Fruit fly (Drosophila melanogaster): ENCODE data around the gene MME1.

Gene MME1

dm6 chr2L:7071862-7072261 lies 44.5 kb downstream of the MME1 start:
- no peak for TF ChIP-seq toe (GFP tag; optimal IDR thresholded peaks at IDR 0.05)

- TF ChIP-seq CG5204 (GFP tag; optimal IDR thresholded peaks at IDR 0.05) (no peak), Crg-1 (GFP tag; optimal IDR thresholded peaks at IDR 0.05) (no peak), cnc (optimal IDR thresholded peaks at IDR 0.05) (no peak), cic (GFP tag; optimal IDR thresholded peaks at IDR 0.05) (no peak), pad (GFP tag; optimal IDR thresholded peaks at IDR 0.05) (no peak)
These were observed 45.7 kb downstream of the MME1 start for dm6 chr2L:7073011-7073410.

DNA sequence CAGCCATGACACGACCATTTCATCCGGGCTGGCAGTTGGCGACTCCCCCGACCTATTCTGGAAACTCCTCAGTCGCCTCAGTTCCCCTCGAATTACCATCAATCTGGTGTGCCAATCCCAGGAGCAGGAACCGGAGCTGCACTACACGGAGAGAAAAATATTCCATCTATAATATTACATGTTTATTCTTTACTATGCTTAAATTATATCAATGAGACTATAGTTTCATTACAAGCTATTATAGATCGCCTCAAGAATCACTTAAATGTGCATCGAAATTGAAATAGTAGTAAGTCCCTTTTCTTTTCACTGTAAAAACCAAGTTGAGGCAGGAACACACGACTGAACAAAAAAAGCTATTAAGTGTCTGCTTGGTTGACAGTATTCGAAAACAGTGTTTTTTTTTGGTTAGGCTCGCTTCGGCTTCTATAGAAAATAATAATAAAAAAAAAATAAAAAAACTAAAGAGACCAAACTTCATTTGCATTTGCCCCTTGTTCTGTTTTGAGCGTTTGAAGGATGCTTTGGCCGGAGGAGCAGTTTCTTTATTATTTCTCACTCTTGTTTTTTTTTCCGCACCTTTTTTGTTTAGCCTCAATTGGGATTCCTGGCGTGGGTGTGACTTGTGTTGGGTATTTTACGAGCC lies 48.9 kb downstream of the MME1 start:
- TF ChIP-seq toe (GFP tag; optimal IDR thresholded peaks at IDR 0.05) (no peak), CG33017 (tag; optimal IDR thresholded peaks at IDR 0.05) (no peak), kay (GFP tag; ENCODE audit: borderline replicate concordance) (no peak), pad (GFP tag; optimal IDR thresholded peaks at IDR 0.05) (no peak), Crg-1 (GFP tag; optimal IDR thresholded peaks at IDR 0.05) (no peak), Mnt (GFP tag; optimal IDR thresholded peaks at IDR 0.05) (no peak), CG5204 (GFP tag; optimal IDR thresholded peaks at IDR 0.05) (no peak), CG14711 (tag; optimal IDR thresholded peaks at IDR 0.05) (no peak), ovo (GFP tag; optimal IDR thresholded peaks at IDR 0.05) (no peak), CG11617 (GFP tag; optimal IDR thresholded peaks at IDR 0.05) (no peak), cnc (optimal IDR thresholded peaks at IDR 0.05) (no peak), Clk (GFP tag; optimal IDR thresholded peaks at IDR 0.05) (no peak), bab1 (GFP tag; optimal IDR thresholded peaks at IDR 0.05) (no peak), Hr96 (GFP tag; optimal IDR thresholded peaks at IDR 0.05) (no peak), CG7101 (tag; optimal IDR thresholded peaks at IDR 0.05) (no peak), CG1620 (GFP tag; optimal IDR thresholded peaks at IDR 0.05) (no peak), cic (GFP tag; optimal IDR thresholded peaks at IDR 0.05) (no peak), CG12768 (GFP tag; optimal IDR thresholded peaks at IDR 0.05) (no peak), CG7045 (GFP tag; optimal IDR thresholded peaks at IDR 0.05) (no peak), tj (GFP tag; optimal IDR thresholded peaks at IDR 0.05) (no peak)

dm6 chr2L:7076804-7077203 lies 49.5 kb downstream of the MME1 start:
- TF ChIP-seq Hr96 (GFP tag; optimal IDR thresholded peaks at IDR 0.05) (no peak), Clk (GFP tag; optimal IDR thresholded peaks at IDR 0.05) (no peak), cic (GFP tag; optimal IDR thresholded peaks at IDR 0.05) (no peak), CG7101 (tag; optimal IDR thresholded peaks at IDR 0.05) (no peak), bab1 (GFP tag; optimal IDR thresholded peaks at IDR 0.05) (no peak), CG12768 (GFP tag; optimal IDR thresholded peaks at IDR 0.05) (no peak), kay (GFP tag; ENCODE audit: borderline replicate concordance) (no peak), CG7045 (GFP tag; optimal IDR thresholded peaks at IDR 0.05) (no peak), cnc (optimal IDR thresholded peaks at IDR 0.05) (no peak)
